Worm (Caenorhabditis elegans): Measurements from ENCODE around the gene F57A8.1.

DNA sequence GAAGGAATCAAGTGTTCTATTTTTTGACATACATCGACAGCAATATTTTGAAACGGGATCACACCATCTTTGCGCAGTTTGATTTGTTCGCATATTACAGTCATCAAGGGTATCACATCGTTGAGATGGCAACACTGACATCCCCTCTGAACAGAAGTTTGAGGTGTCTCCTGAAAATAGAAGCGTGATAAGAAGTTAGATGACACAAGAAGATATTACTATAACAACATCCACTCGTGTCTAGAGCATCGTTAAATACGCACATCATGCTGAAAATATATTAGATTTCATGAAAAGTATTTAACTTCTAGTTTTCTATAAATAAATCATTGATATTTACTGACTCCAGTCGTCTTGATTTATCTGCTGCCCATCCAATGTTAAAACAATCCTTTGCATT, 35.6 kb downstream of the F57A8.1 start:
- TF ChIP-seq pha-4 (tag; optimal IDR thresholded peaks at IDR 0.05) (no peak), pbrm-1 (GFP tag; IDR thresholded peaks at IDR 0.05) (no peak), nhr-27 (tag; optimal IDR thresholded peaks at IDR 0.05) (no peak), B0336.3 (GFP tag; IDR thresholded peaks at IDR 0.05) (no peak), ztf-18 (tag; optimal IDR thresholded peaks at IDR 0.05) (no peak), F52B5.7 (tag; optimal IDR thresholded peaks at IDR 0.05) (no peak), cebp-2 (GFP tag; IDR thresholded peaks at IDR 0.05) (no peak)

Data from whole organism, young adult.